Worm (Caenorhabditis elegans): ENCODE measurements around the gene ugt-57.

DNA sequence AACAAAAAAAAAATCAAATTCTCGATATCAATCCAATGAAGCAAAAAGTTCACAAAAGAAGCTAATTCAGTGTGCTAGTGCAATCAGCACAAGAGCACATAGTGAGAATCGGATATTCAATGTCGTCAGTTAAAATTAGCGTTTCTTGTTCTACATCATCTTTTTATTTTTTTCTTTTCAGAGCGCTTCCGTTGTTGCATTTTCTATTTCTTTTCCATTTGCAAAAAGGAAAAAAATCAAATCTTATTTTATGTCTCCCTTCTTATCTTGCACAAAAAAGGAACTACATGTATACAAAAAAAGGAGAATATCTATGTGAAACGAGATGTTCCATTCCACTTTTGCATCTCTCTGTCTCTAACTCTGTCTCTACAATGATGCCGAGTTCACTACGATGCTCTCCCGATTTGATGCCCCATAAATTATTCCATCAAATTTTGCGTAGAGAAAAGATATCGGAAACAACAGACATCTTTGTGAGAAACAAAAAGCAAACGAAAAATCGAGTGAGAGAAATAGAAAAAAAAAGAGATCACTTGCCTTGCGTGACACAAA, 42.3 kb downstream of the ugt-57 start:
- TF ChIP-seq lin-13 (tag; optimal IDR thresholded peaks at IDR 0.05) = no peak
- no peak for TF ChIP-seq hlh-1 (tag; optimal IDR thresholded peaks at IDR 0.05)
- TF ChIP-seq pha-4 (tag; optimal IDR thresholded peaks at IDR 0.05) = no peak
- no peak for TF ChIP-seq unc-62 (GFP tag; optimal IDR thresholded peaks at IDR 0.05)
- TF ChIP-seq cnd-1 (tag; optimal IDR thresholded peaks at IDR 0.05) = no peak
- no peak for TF ChIP-seq unc-39 (tag; optimal IDR thresholded peaks at IDR 0.05)
- no peak for TF ChIP-seq bed-3 (GFP tag; optimal IDR thresholded peaks at IDR 0.05)

Data from whole organism, mixed stage, embryonic.